Fruit fly (Drosophila melanogaster) whole organism, embryonic: ENCODE results near the gene CG7707.

Experiments used
- ATbp ChIP-seq: fragments of 200-800 bp; sonication (Bioruptor generic); optimal IDR thresholded peaks from 2 replicates; lab custom pipeline; 2017; ENCODE audit warnings: missing biosample characterization, mild to moderate bottlenecking, missing genetic modification characterization, missing genetic modification reagents
- Bteb2 ChIP-seq: fragments of 200-800 bp; sonication (Bioruptor generic); optimal IDR thresholded peaks from 2 replicates; lab custom pipeline; 2016; ENCODE audit warnings: missing biosample characterization, missing genetic modification characterization
- CG11093 ChIP-seq: fragments of 200-800 bp; sonication (Bioruptor generic); IDR thresholded peaks from 3 replicates; pipeline ENCODE4 v1.3.6; 2022; ENCODE audit warnings: missing biosample characterization, missing genetic modification characterization
- CG11456 ChIP-seq: fragments of 200-800 bp; sonication (Bioruptor generic); IDR thresholded peaks from 3 replicates; pipeline ENCODE4 v1.3.6; 2022; ENCODE audit warnings: missing biosample characterization, missing genetic modification characterization
- CG11723 ChIP-seq: fragments of 200-800 bp; sonication (Bioruptor generic); optimal IDR thresholded peaks from 2 replicates; lab custom pipeline; 2017; ENCODE audit warnings: missing biosample characterization, mild to moderate bottlenecking, missing genetic modification characterization
- CG13123 ChIP-seq: fragments of 200-800 bp; sonication (Bioruptor generic); optimal IDR thresholded peaks from 2 replicates; lab custom pipeline; 2016; ENCODE audit warnings: missing biosample characterization, missing genetic modification characterization
- CG14965 ChIP-seq: fragments of 200-800 bp; sonication (Bioruptor generic); optimal IDR thresholded peaks from 2 replicates; lab custom pipeline; 2016; ENCODE audit warnings: missing biosample characterization, missing genetic modification characterization, borderline replicate concordance
- CG17328 ChIP-seq: fragments of 200-800 bp; sonication (Bioruptor generic); IDR thresholded peaks from 2 replicates; pipeline ENCODE4 v1.3.6; 2022; ENCODE audit warnings: missing biosample characterization, missing genetic modification characterization
- CG30431 ChIP-seq: fragments of 200-800 bp; sonication (Bioruptor generic); optimal IDR thresholded peaks from 2 replicates; lab custom pipeline; 2017; ENCODE audit warnings: missing biosample characterization, missing genetic modification characterization
- CG3163 ChIP-seq: fragments of 200-800 bp; sonication (Bioruptor generic); optimal IDR thresholded peaks from 3 replicates; lab custom pipeline; 2016; ENCODE audit warnings: missing biosample characterization, missing genetic modification characterization
- CG32532 ChIP-seq: fragments of 200-800 bp; sonication (Bioruptor generic); IDR thresholded peaks from 2 replicates; pipeline ENCODE4 v1.3.6; 2022; ENCODE audit warnings: missing biosample characterization, missing genetic modification characterization
- CG32767 ChIP-seq: fragments of 200-800 bp; sonication (Bioruptor generic); IDR thresholded peaks from 2 replicates; pipeline ENCODE4 v1.3.6; 2022; ENCODE audit warnings: missing biosample characterization, missing genetic modification characterization
- CG4424 ChIP-seq: fragments of 200-800 bp; sonication (Bioruptor generic); optimal IDR thresholded peaks from 3 replicates; lab custom pipeline; 2016; ENCODE audit warnings: missing biosample characterization, missing genetic modification characterization
- CG4707 ChIP-seq: fragments of 200-800 bp; sonication (Bioruptor generic); optimal IDR thresholded peaks from 2 replicates; lab custom pipeline; 2018; ENCODE audit warnings: missing biosample characterization, mild to moderate bottlenecking, missing genetic modification characterization, moderate library complexity
- CG6683 ChIP-seq: fragments of 200-800 bp; sonication (Bioruptor generic); optimal IDR thresholded peaks from 2 replicates; lab custom pipeline; 2017; ENCODE audit warnings: missing biosample characterization, mild to moderate bottlenecking, missing genetic modification characterization, missing genetic modification reagents
- CG6791 ChIP-seq: fragments of 200-800 bp; sonication (Bioruptor generic); IDR thresholded peaks from 3 replicates; pipeline ENCODE4 v1.3.6; 2022; ENCODE audit warnings: missing biosample characterization, missing genetic modification characterization; ENCODE audit not compliant: partially characterized antibody
- CG7271 ChIP-seq: fragments of 200-800 bp; sonication (Bioruptor generic); optimal IDR thresholded peaks from 2 replicates; lab custom pipeline; 2018; ENCODE audit warnings: missing biosample characterization, mild to moderate bottlenecking, missing genetic modification characterization, moderate library complexity
- CHES-1-like ChIP-seq: fragments of 200-800 bp; sonication (Bioruptor generic); optimal IDR thresholded peaks from 2 replicates; lab custom pipeline; 2016; ENCODE audit warnings: missing biosample characterization, missing genetic modification characterization
- CkIIα-i1 ChIP-seq: fragments of 200-800 bp; sonication (Bioruptor generic); IDR thresholded peaks from 2 replicates; pipeline ENCODE4 v1.3.6; 2022; ENCODE audit warnings: missing biosample characterization, missing genetic modification characterization
- D ChIP-seq, 2 experiments: fragments of 200-800 bp in 1 of 2; fragments of >200 bp in 1 of 2; sonication (Bioruptor generic) in 1 of 2; optimal IDR thresholded peaks; 2 replicates in 1 of 2; 3 replicates in 1 of 2; lab custom pipeline; 2017; ENCODE audit warnings: mild to moderate bottlenecking in 1 of 2, missing biosample characterization in 1 of 2, missing genetic modification characterization in 1 of 2, missing genetic modification reagents in 1 of 2
- H15 ChIP-seq: fragments of 200-800 bp; sonication (Bioruptor generic); IDR thresholded peaks from 3 replicates; pipeline ENCODE4 v1.3.6; 2022; ENCODE audit warnings: missing biosample characterization, missing genetic modification characterization
- HLH4C ChIP-seq: fragments of 200-800 bp; sonication (Bioruptor generic); IDR thresholded peaks from 3 replicates; pipeline ENCODE4 v1.3.6; 2022; ENCODE audit warnings: missing biosample characterization, missing genetic modification characterization; ENCODE audit not compliant: partially characterized antibody
- Taf1 ChIP-seq: fragments of 200-800 bp; sonication (Bioruptor generic); IDR thresholded peaks from 2 replicates; pipeline ENCODE4 v1.3.6; 2022; ENCODE audit warnings: missing biosample characterization, missing genetic modification characterization
- ac ChIP-seq: fragments of 200-800 bp; sonication (Bioruptor generic); optimal IDR thresholded peaks from 3 replicates; lab custom pipeline; 2017; ENCODE audit warnings: missing biosample characterization, mild to moderate bottlenecking, missing genetic modification characterization
- bbx ChIP-seq: fragments of 200-800 bp; sonication (Bioruptor generic); IDR thresholded peaks from 2 replicates; pipeline ENCODE4 v1.3.6; 2022; ENCODE audit warnings: missing biosample characterization, missing genetic modification characterization; ENCODE audit not compliant: partially characterized antibody
- br ChIP-seq: fragments of >200 bp; optimal IDR thresholded peaks from 2 replicates; lab custom pipeline; 2017
- cad ChIP-seq: fragments of >200 bp; optimal IDR thresholded peaks from 2 replicates; lab custom pipeline; 2017; ENCODE audit warnings: missing biosample characterization, missing genetic modification characterization
- cas ChIP-seq: fragments of 200-800 bp; sonication (Bioruptor generic); IDR thresholded peaks from 2 replicates; pipeline ENCODE4 v1.3.6; 2022; ENCODE audit warnings: missing biosample characterization, missing genetic modification characterization
- cato ChIP-seq: fragments of 200-800 bp; sonication (Bioruptor generic); optimal IDR thresholded peaks from 2 replicates; lab custom pipeline; 2016; ENCODE audit warnings: missing biosample characterization, missing genetic modification characterization, borderline replicate concordance
- caup ChIP-seq: fragments of 200-800 bp; sonication (Bioruptor generic); optimal IDR thresholded peaks from 3 replicates; lab custom pipeline; 2017; ENCODE audit warnings: missing biosample characterization, mild to moderate bottlenecking, missing genetic modification characterization, moderate library complexity; ENCODE audit not compliant: severe bottlenecking
- chif ChIP-seq, 2 experiments: fragments of 200-800 bp; sonication (Bioruptor generic); optimal IDR thresholded peaks; 3 replicates each; lab custom pipeline; 2016; ENCODE audit warnings: missing biosample characterization in 2 of 2, missing genetic modification characterization in 2 of 2
- chm ChIP-seq: fragments of 200-800 bp; sonication (Bioruptor generic); IDR thresholded peaks from 2 replicates; pipeline ENCODE4 v1.3.6; 2022; ENCODE audit warnings: missing biosample characterization, missing genetic modification characterization
- ci ChIP-seq: fragments of 200-800 bp; sonication (Bioruptor generic); IDR thresholded peaks from 3 replicates; pipeline ENCODE4 v1.3.6; 2022; ENCODE audit warnings: missing biosample characterization, missing genetic modification characterization
- crol ChIP-seq: fragments of 200-800 bp; sonication (Bioruptor generic); IDR thresholded peaks from 2 replicates; pipeline ENCODE4 v1.3.6; 2022; ENCODE audit warnings: missing biosample characterization, missing genetic modification characterization
- ems ChIP-seq: fragments of 200-800 bp; sonication (Bioruptor generic); optimal IDR thresholded peaks from 3 replicates; lab custom pipeline; 2016; ENCODE audit warnings: missing biosample characterization, missing genetic modification characterization
- esg ChIP-seq: fragments of 200-800 bp; sonication (Bioruptor generic); conservative IDR thresholded peaks from 2 replicates; pipeline ENCODE4 v1.3.6; 2022; ENCODE audit warnings: missing biosample characterization, missing genetic modification characterization
- ftz-f1 ChIP-seq: fragments of 200-800 bp; sonication (Bioruptor generic); optimal IDR thresholded peaks from 2 replicates; lab custom pipeline; 2016; ENCODE audit warnings: missing biosample characterization, missing genetic modification characterization
- grau ChIP-seq: fragments of 200-800 bp; optimal IDR thresholded peaks from 3 replicates; lab custom pipeline; 2019; ENCODE audit warnings: missing biosample characterization, mild to moderate bottlenecking, missing genetic modification characterization, moderate library complexity
- inv ChIP-seq: fragments of 200-800 bp; sonication (Bioruptor generic); IDR thresholded peaks from 2 replicates; pipeline ENCODE4 v1.3.6; 2022; ENCODE audit warnings: missing biosample characterization, missing genetic modification characterization; ENCODE audit not compliant: partially characterized antibody
- klu ChIP-seq: fragments of 200-800 bp; sonication (Bioruptor generic); IDR thresholded peaks from 2 replicates; pipeline ENCODE4 v1.3.6; 2022; ENCODE audit warnings: missing biosample characterization, missing genetic modification characterization
- lola ChIP-seq, 3 experiments: fragments of >200 bp in 2 of 3; fragments of 200-800 bp in 1 of 3; sonication (Bioruptor generic) in 1 of 3; optimal IDR thresholded peaks; 2 replicates each; lab custom pipeline; 2017 to 2019; ENCODE audit warnings: missing biosample characterization in 3 of 3, missing genetic modification characterization in 3 of 3, mild to moderate bottlenecking in 1 of 3, moderate library complexity in 1 of 3
- nerfin-2 ChIP-seq: fragments of 200-800 bp; sonication (Bioruptor generic); IDR thresholded peaks from 2 replicates; pipeline ENCODE4 v1.3.6; 2022; ENCODE audit warnings: missing biosample characterization, missing genetic modification characterization; ENCODE audit not compliant: partially characterized antibody
- pzg ChIP-seq: fragments of 200-800 bp; sonication (Bioruptor generic); optimal IDR thresholded peaks from 3 replicates; lab custom pipeline; 2018; ENCODE audit warnings: missing biosample characterization, mild to moderate bottlenecking, missing genetic modification characterization, moderate library complexity
- salm ChIP-seq: fragments of 200-800 bp; sonication (Bioruptor generic); optimal IDR thresholded peaks from 2 replicates; lab custom pipeline; 2018; ENCODE audit warnings: missing biosample characterization, mild to moderate bottlenecking, missing genetic modification characterization
- seq ChIP-seq: fragments of 200-800 bp; sonication (Bioruptor generic); IDR thresholded peaks from 2 replicates; pipeline ENCODE4 v1.3.6; 2022; ENCODE audit warnings: missing biosample characterization, missing genetic modification characterization
- sna ChIP-seq: fragments of 200-800 bp; sonication (Bioruptor generic); IDR thresholded peaks from 2 replicates; pipeline ENCODE4 v1.3.6; 2022; ENCODE audit warnings: missing biosample characterization, missing genetic modification characterization; ENCODE audit not compliant: partially characterized antibody
- sob ChIP-seq: fragments of 200-800 bp; sonication (Bioruptor generic); IDR thresholded peaks from 2 replicates; pipeline ENCODE4 v1.3.6; 2022; ENCODE audit warnings: missing biosample characterization, missing genetic modification characterization
- sug ChIP-seq: fragments of 200-800 bp; optimal IDR thresholded peaks from 2 replicates; lab custom pipeline; 2019; ENCODE audit warnings: missing biosample characterization, mild to moderate bottlenecking, missing genetic modification characterization, moderate library complexity
- tll ChIP-seq, 2 experiments: fragments of 200-800 bp in 1 of 2; fragments of >200 bp in 1 of 2; sonication (Bioruptor generic) in 1 of 2; optimal IDR thresholded peaks; 2 replicates each; lab custom pipeline; 2017 to 2019; ENCODE audit warnings: missing biosample characterization in 2 of 2, missing genetic modification characterization in 2 of 2, mild to moderate bottlenecking in 1 of 2, moderate library complexity in 1 of 2
- zfh2 ChIP-seq: fragments of 200-800 bp; sonication (Bioruptor generic); optimal IDR thresholded peaks from 2 replicates; lab custom pipeline; 2016; ENCODE audit warnings: missing biosample characterization, missing genetic modification characterization

Gene CG7707

dm6 chr3L:17238129-17238732 lies 5.0 kb upstream of the CG7707 start, which contains the start of gene Rbp6 (continued):
- TF ChIP-seq br (lab: Kevin White, UChicago): no peak
- no peak for TF ChIP-seq grau (tag; lab: Kevin White, UChicago)
- no peak for TF ChIP-seq CG32767 (GFP tag; lab: Robert Waterston, UW)
- no peak for TF ChIP-seq CG13123 (GFP tag; lab: Kevin White, UChicago)
- no peak for TF ChIP-seq cato (GFP tag; lab: Kevin White, UChicago)
- peak; percentile 35; the same call in 1 of the 2 replicates for TF ChIP-seq CG17328
- TF ChIP-seq ATbp: no peak
- TF ChIP-seq CG11456 (GFP tag; lab: Robert Waterston, UW): no peak
- no peak for TF ChIP-seq CHES-1-like
- TF ChIP-seq CG32532: no peak
- TF ChIP-seq lola (GFP tag; optimal IDR thresholded peaks at IDR 0.05; lab: Kevin White, UChicago): no peak
- TF ChIP-seq caup (GFP tag; lab: Kevin White, UChicago): no peak
- TF ChIP-seq chif (GFP tag; optimal IDR thresholded peaks at IDR 0.05; lab: Kevin White, UChicago): no peak
- no peak for TF ChIP-seq pzg (GFP tag; lab: Kevin White, UChicago)
- TF ChIP-seq ac (GFP tag; lab: Kevin White, UChicago): no peak
- TF ChIP-seq sug (tag; lab: Kevin White, UChicago): no peak
- TF ChIP-seq cas (GFP tag; lab: Robert Waterston, UW): no peak
- TF ChIP-seq ftz-f1 (GFP tag; lab: Kevin White, UChicago): no peak
- TF ChIP-seq bbx (GFP tag; lab: Robert Waterston, UW): no peak
- no peak for TF ChIP-seq sob
- no peak for TF ChIP-seq CG30431
- TF ChIP-seq ci (GFP tag; lab: Robert Waterston, UW): peak; percentile 38
- 0 out of 2 replicates have a peak, but pooled peaks have one; percentile 14 for TF ChIP-seq sna
- TF ChIP-seq CG11723 (GFP tag; lab: Kevin White, UChicago): no peak
- TF ChIP-seq CG6683 (GFP tag; lab: Kevin White, UChicago): no peak
- TF ChIP-seq nerfin-2 (GFP tag; lab: Robert Waterston, UW): no peak
- no peak; the same call in 1 of the 2 replicates for TF ChIP-seq chm
- TF ChIP-seq inv (GFP tag; lab: Robert Waterston, UW): no peak
- no peak for TF ChIP-seq CG6791 (GFP tag; lab: Robert Waterston, UW)
- TF ChIP-seq H15 (GFP tag; lab: Robert Waterston, UW): no peak
- no peak for TF ChIP-seq cad (GFP tag; lab: Kevin White, UChicago)
- TF ChIP-seq CkIIα-i1: no peak
- TF ChIP-seq esg (GFP tag; lab: Robert Waterston, UW): no peak
- TF ChIP-seq CG4707: no peak
- no peak for TF ChIP-seq Taf1 (GFP tag; lab: Robert Waterston, UW)
- no peak for TF ChIP-seq ems (GFP tag; lab: Kevin White, UChicago)
- no peak for TF ChIP-seq D (optimal IDR thresholded peaks at IDR 0.05; lab: Kevin White, UChicago)
- TF ChIP-seq D (GFP tag; optimal IDR thresholded peaks at IDR 0.05; lab: Kevin White, UChicago): no peak
- TF ChIP-seq CG4424 (GFP tag; lab: Kevin White, UChicago): no peak
- TF ChIP-seq CG7271 (tag; lab: Kevin White, UChicago): no peak
- TF ChIP-seq HLH4C (GFP tag; lab: Robert Waterston, UW): no peak
- 0 out of 3 replicates have a peak, but pooled peaks have one; percentile 27 for TF ChIP-seq CG11093 (GFP tag; lab: Robert Waterston, UW)
- no peak for TF ChIP-seq klu (GFP tag; lab: Robert Waterston, UW)
- no peak for TF ChIP-seq Bteb2 (GFP tag; lab: Kevin White, UChicago)
- no peak for TF ChIP-seq salm (tag; lab: Kevin White, UChicago)
- TF ChIP-seq crol (GFP tag; lab: Robert Waterston, UW): no peak
- no peak for TF ChIP-seq CG14965 (GFP tag; lab: Kevin White, UChicago)
- TF ChIP-seq seq (GFP tag; lab: Robert Waterston, UW): no peak
- TF ChIP-seq tll (GFP tag; optimal IDR thresholded peaks at IDR 0.05; lab: Kevin White, UChicago): no peak
- TF ChIP-seq CG3163 (GFP tag; lab: Kevin White, UChicago): peak; percentile 95
- TF ChIP-seq zfh2 (GFP tag; lab: Kevin White, UChicago): no peak
